Worm (Caenorhabditis elegans) whole organism, late embryonic: ENCODE data around the gene C13C4.6.

Source experiments
- fkh-10 ChIP-seq: fragments of 150-350 bp; optimal IDR thresholded peaks from 2 replicates; lab custom pipeline; 2014; ENCODE audit warnings: missing biosample characterization, missing genetic modification reagents, missing genetic modification characterization
- lin-11 ChIP-seq: fragments of 200-800 bp; sonication (Bioruptor generic); optimal IDR thresholded peaks from 2 replicates; lab custom pipeline; 2018; ENCODE audit warnings: mild to moderate bottlenecking, missing genetic modification characterization, missing compliant biosample characterization
- syd-9 ChIP-seq: sonication (generic microtip); optimal IDR thresholded peaks from 2 replicates; lab custom pipeline; 2016; ENCODE audit warnings: mild to moderate bottlenecking, missing genetic modification characterization, moderate library complexity, missing compliant biosample characterization

ce11 chrV:12098123-12098522 is 23.3 kb upstream of the C13C4.6 start, which contains the start of gene nhr-209:
- no peak for TF ChIP-seq fkh-10 (GFP tag; lab: Kevin White, UChicago)
- TF ChIP-seq lin-11 (tag; lab: Kevin White, UChicago): no peak
- no peak for TF ChIP-seq syd-9 (tag; lab: Kevin White, UChicago)
